Worm (Caenorhabditis elegans) whole organism, L2 larva: ENCODE measurements around the gene T12G3.2.

Source experiments
- C34F6.9 ChIP-seq: fragments of 150-350 bp; optimal IDR thresholded peaks from 2 replicates; lab custom pipeline; 2014; ENCODE audit warnings: missing biosample characterization, missing genetic modification characterization
- F13H6.1 ChIP-seq: sonication (generic microtip); optimal IDR thresholded peaks from 2 replicates; lab custom pipeline; 2016; ENCODE audit warnings: missing genetic modification characterization, missing compliant biosample characterization
- Y55F3AM.14 ChIP-seq: fragments of 200-800 bp; sonication (Bioruptor generic); optimal IDR thresholded peaks from 2 replicates; lab custom pipeline; 2018; ENCODE audit warnings: mild to moderate bottlenecking, missing genetic modification characterization, missing compliant biosample characterization
- alr-1 ChIP-seq: fragments of 150-350 bp; optimal IDR thresholded peaks from 2 replicates; lab custom pipeline; 2014; ENCODE audit warnings: missing biosample characterization, missing genetic modification characterization
- aly-2 ChIP-seq: fragments of 150-350 bp; optimal IDR thresholded peaks from 2 replicates; lab custom pipeline; 2014; ENCODE audit warnings: missing biosample characterization, missing genetic modification characterization
- ama-1 ChIP-seq: fragments of 150-350 bp; optimal IDR thresholded peaks from 2 replicates; lab custom pipeline; 2018; ENCODE audit warnings: inconsistent platforms
- blmp-1 ChIP-seq: sonication (generic microtip); optimal IDR thresholded peaks from 2 replicates; lab custom pipeline; 2017; ENCODE audit warnings: missing genetic modification characterization, mild to moderate bottlenecking, missing compliant biosample characterization, antibody characterized with exemption, moderate library complexity; ENCODE audit not compliant: insufficient read depth
- ceh-16 ChIP-seq: fragments of 150-350 bp; optimal IDR thresholded peaks from 2 replicates; lab custom pipeline; 2014; ENCODE audit warnings: missing biosample characterization, missing genetic modification characterization
- crh-2 ChIP-seq: sonication (generic microtip); optimal IDR thresholded peaks from 2 replicates; lab custom pipeline; 2017; ENCODE audit warnings: missing biosample characterization, missing genetic modification characterization
- dmd-4 ChIP-seq: sonication (generic microtip); optimal IDR thresholded peaks from 2 replicates; lab custom pipeline; 2017; ENCODE audit warnings: missing biosample characterization, missing genetic modification characterization
- egl-27 ChIP-seq: sonication (generic microtip); optimal IDR thresholded peaks from 3 replicates; lab custom pipeline; 2017; ENCODE audit warnings: missing biosample characterization, missing genetic modification reagents, missing genetic modification characterization
- elt-1 ChIP-seq: fragments of 150-350 bp; optimal IDR thresholded peaks from 2 replicates; lab custom pipeline; 2014; ENCODE audit warnings: missing biosample characterization, missing genetic modification characterization
- elt-3 ChIP-seq: sonication (generic microtip); optimal IDR thresholded peaks from 2 replicates; lab custom pipeline; 2017; ENCODE audit warnings: missing biosample characterization, missing genetic modification characterization
- fos-1 ChIP-seq: fragments of 150-350 bp; optimal IDR thresholded peaks from 2 replicates; lab custom pipeline; 2014; ENCODE audit warnings: missing biosample characterization, missing genetic modification characterization
- gmeb-1 ChIP-seq: fragments of 150-350 bp; optimal IDR thresholded peaks from 2 replicates; lab custom pipeline; 2014; ENCODE audit warnings: missing biosample characterization, missing genetic modification characterization
- lin-11 ChIP-seq: fragments of 150-350 bp; sonication (generic microtip); optimal IDR thresholded peaks from 2 replicates; lab custom pipeline; 2014; ENCODE audit warnings: missing biosample characterization, missing genetic modification characterization, inconsistent platforms, mixed read lengths
- lin-13 ChIP-seq: fragments of 150-350 bp; optimal IDR thresholded peaks from 2 replicates; lab custom pipeline; 2014; ENCODE audit warnings: missing biosample characterization, missing genetic modification reagents, missing genetic modification characterization
- lin-39 ChIP-seq: fragments of 150-350 bp; optimal IDR thresholded peaks from 2 replicates; lab custom pipeline; 2014; ENCODE audit warnings: missing biosample characterization, missing genetic modification reagents, missing genetic modification characterization
- lsy-2 ChIP-seq, 2 experiments: fragments of 150-350 bp in 1 of 2; sonication (generic microtip) in 1 of 2; optimal IDR thresholded peaks; 2 replicates each; lab custom pipeline; 2014 to 2017; ENCODE audit warnings: missing biosample characterization in 2 of 2, missing genetic modification characterization in 2 of 2
- mbf-1 ChIP-seq: sonication (generic microtip); optimal IDR thresholded peaks from 2 replicates; lab custom pipeline; 2017; ENCODE audit warnings: missing biosample characterization, missing genetic modification characterization
- mdl-1 ChIP-seq, 2 experiments: fragments of 150-350 bp in 1 of 2; sonication (generic microtip) in 1 of 2; optimal IDR thresholded peaks; 2 replicates each; lab custom pipeline; 2017; ENCODE audit warnings: missing biosample characterization in 2 of 2, missing genetic modification characterization in 2 of 2
- nhr-10 ChIP-seq: sonication (generic microtip); optimal IDR thresholded peaks from 2 replicates; lab custom pipeline; 2017; ENCODE audit warnings: missing biosample characterization, missing genetic modification characterization
- nhr-11 ChIP-seq: fragments of 150-350 bp; optimal IDR thresholded peaks from 2 replicates; lab custom pipeline; 2014; ENCODE audit warnings: missing biosample characterization, missing genetic modification characterization
- nhr-129 ChIP-seq: fragments of 150-350 bp; optimal IDR thresholded peaks from 2 replicates; lab custom pipeline; 2014; ENCODE audit warnings: missing biosample characterization, missing genetic modification characterization
- nhr-21 ChIP-seq: fragments of 150-350 bp; optimal IDR thresholded peaks from 2 replicates; lab custom pipeline; 2014; ENCODE audit warnings: missing biosample characterization, missing genetic modification characterization
- nhr-23 ChIP-seq: fragments of 150-350 bp; optimal IDR thresholded peaks from 2 replicates; lab custom pipeline; 2014; ENCODE audit warnings: missing biosample characterization, missing genetic modification reagents, missing genetic modification characterization
- nhr-237 ChIP-seq: fragments of 150-350 bp; optimal IDR thresholded peaks from 2 replicates; lab custom pipeline; 2014; ENCODE audit warnings: missing biosample characterization, missing genetic modification characterization
- nhr-25 ChIP-seq: fragments of 150-350 bp; sonication (generic microtip); optimal IDR thresholded peaks from 3 replicates; lab custom pipeline; 2014; ENCODE audit warnings: missing biosample characterization, missing genetic modification characterization
- peb-1 ChIP-seq: fragments of 150-350 bp; optimal IDR thresholded peaks from 2 replicates; lab custom pipeline; 2014; ENCODE audit warnings: missing biosample characterization, missing genetic modification characterization
- sem-4 ChIP-seq: fragments of 150-350 bp; optimal IDR thresholded peaks from 2 replicates; lab custom pipeline; 2014; ENCODE audit warnings: missing biosample characterization, missing genetic modification reagents, missing genetic modification characterization
- skn-1 ChIP-seq: sonication (generic microtip); optimal IDR thresholded peaks from 2 replicates; lab custom pipeline; 2017; ENCODE audit warnings: missing biosample characterization, missing genetic modification characterization
- sma-3 ChIP-seq: sonication (generic microtip); optimal IDR thresholded peaks from 2 replicates; lab custom pipeline; 2016; ENCODE audit warnings: missing genetic modification reagents, missing genetic modification characterization, missing compliant biosample characterization
- sma-9 ChIP-seq, 2 experiments: fragments of 150-350 bp in 1 of 2; sonication (generic microtip) in 1 of 2; optimal IDR thresholded peaks; 2 replicates each; lab custom pipeline; 2014 to 2016; ENCODE audit warnings: missing genetic modification characterization in 2 of 2, mild to moderate bottlenecking in 1 of 2, missing biosample characterization in 1 of 2, missing compliant biosample characterization in 1 of 2, missing genetic modification reagents in 1 of 2, moderate library complexity in 1 of 2
- snpc-4 ChIP-seq: fragments of 150-350 bp; optimal IDR thresholded peaks from 2 replicates; lab custom pipeline; 2014; ENCODE audit warnings: missing biosample characterization, missing genetic modification characterization
- unc-39 ChIP-seq: fragments of 150-350 bp; optimal IDR thresholded peaks from 2 replicates; lab custom pipeline; 2014; ENCODE audit warnings: missing biosample characterization, missing genetic modification characterization
- unc-55 ChIP-seq: fragments of 150-350 bp; sonication (generic microtip); optimal IDR thresholded peaks from 3 replicates; lab custom pipeline; 2014; ENCODE audit warnings: missing biosample characterization, missing genetic modification reagents, missing genetic modification characterization
- unc-62 ChIP-seq: fragments of 150-350 bp; optimal IDR thresholded peaks from 2 replicates; lab custom pipeline; 2014; ENCODE audit warnings: missing biosample characterization, missing genetic modification reagents, missing genetic modification characterization
- zag-1 ChIP-seq: fragments of 150-350 bp; optimal IDR thresholded peaks from 2 replicates; lab custom pipeline; 2014; ENCODE audit warnings: missing biosample characterization, missing genetic modification characterization
- ztf-1 ChIP-seq: fragments of 200-800 bp; sonication (Bioruptor generic); conservative IDR thresholded peaks from 2 replicates; pipeline ENCODE4 v1.3.6; 2022; ENCODE audit warnings: missing genetic modification characterization, missing compliant biosample characterization
- ztf-11 ChIP-seq: sonication (generic microtip); optimal IDR thresholded peaks from 2 replicates; lab custom pipeline; 2017; ENCODE audit warnings: missing biosample characterization, missing genetic modification characterization
- ztf-4 ChIP-seq: fragments of 150-350 bp; optimal IDR thresholded peaks from 2 replicates; lab custom pipeline; 2014; ENCODE audit warnings: missing biosample characterization, missing genetic modification characterization

The T12G3.2 gene

ce11 chrIV:12035422-12035821, 11.3 kb downstream of the T12G3.2 start:
- TF ChIP-seq lin-13 (GFP tag; lab: Kevin White, UChicago) = no peak
- TF ChIP-seq zag-1 (tag; lab: Kevin White, UChicago) = no peak
- no peak for TF ChIP-seq F13H6.1 (tag; lab: Kevin White, UChicago)
- no peak for TF ChIP-seq ztf-11 (tag; lab: Kevin White, UChicago)
- no peak for TF ChIP-seq nhr-11 (tag; lab: Kevin White, UChicago)
- no peak for TF ChIP-seq sma-9 (GFP tag; optimal IDR thresholded peaks at IDR 0.05; lab: Kevin White, UChicago)
- no peak for TF ChIP-seq sma-9 (tag; optimal IDR thresholded peaks at IDR 0.05; lab: Kevin White, UChicago)
- TF ChIP-seq ztf-1 = no peak
- no peak for TF ChIP-seq crh-2 (tag; lab: Kevin White, UChicago)
- TF ChIP-seq C34F6.9 (tag; lab: Kevin White, UChicago) = no peak
- TF ChIP-seq mbf-1 (tag; lab: Kevin White, UChicago) = no peak
- TF ChIP-seq unc-62 (GFP tag; lab: Kevin White, UChicago) = no peak
- no peak for TF ChIP-seq sma-3 (GFP tag; lab: Kevin White, UChicago)

DNA sequence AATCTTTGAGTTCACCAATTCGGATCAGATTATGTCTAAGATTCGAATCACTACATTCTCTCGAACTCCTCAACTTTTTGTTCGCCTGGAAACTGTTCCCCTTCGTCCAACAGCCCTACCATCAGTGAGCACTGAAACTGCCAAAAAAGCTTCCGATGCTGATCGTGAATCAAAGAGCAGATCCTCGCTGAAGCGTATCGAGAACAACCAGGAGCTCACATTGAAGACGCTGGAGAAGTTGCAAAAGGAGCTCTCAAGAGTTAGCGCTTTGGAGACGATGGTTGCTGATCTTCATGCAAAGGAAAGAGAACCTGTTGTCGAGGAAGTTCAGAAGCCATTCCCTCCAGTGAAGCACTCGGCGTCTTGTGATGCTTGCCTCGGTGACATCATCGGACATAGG, 12.0 kb downstream of the T12G3.2 start:
- TF ChIP-seq lin-13 (GFP tag; lab: Kevin White, UChicago) = no peak
- TF ChIP-seq ama-1 (lab: Kevin White, UChicago) = peak; percentile 26
- TF ChIP-seq lsy-2 (tag; optimal IDR thresholded peaks at IDR 0.05; lab: Kevin White, UChicago) = no peak
- no peak for TF ChIP-seq aly-2 (tag; lab: Kevin White, UChicago)
- no peak for TF ChIP-seq crh-2 (tag; lab: Kevin White, UChicago)
- TF ChIP-seq nhr-129 (tag; lab: Kevin White, UChicago) = peak; percentile 13

DNA sequence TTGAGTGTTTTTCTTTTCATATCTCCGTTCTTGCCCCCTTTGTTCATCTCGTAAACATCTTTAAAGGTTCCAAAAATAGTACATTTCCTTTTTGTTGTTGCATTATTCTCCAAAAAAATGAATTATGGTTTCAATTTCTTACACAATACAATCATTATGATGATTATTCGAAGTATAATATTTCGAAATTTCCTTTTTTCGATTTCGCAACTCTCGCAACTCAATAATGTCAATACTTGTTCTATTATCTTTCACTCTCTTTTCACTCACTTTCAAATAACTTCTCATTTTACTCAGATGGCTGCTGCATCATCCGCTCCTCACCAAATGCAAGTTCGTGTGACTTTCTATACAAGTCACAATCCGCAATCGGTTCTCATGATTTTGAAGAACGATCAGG, 12.8 kb downstream of the T12G3.2 start, which contains the start of gene sqst-1:
Gene sqst-1, plus strand, starts transcription at position 298 of the 400 bp plus-strand sequence.
- peak; percentile 43 for TF ChIP-seq ztf-4 (tag; lab: Kevin White, UChicago)
- no peak for TF ChIP-seq mdl-1 (tag; optimal IDR thresholded peaks at IDR 0.05; lab: Kevin White, UChicago)
- no peak for TF ChIP-seq unc-39
- TF ChIP-seq F13H6.1 (tag; lab: Kevin White, UChicago) = no peak
- no peak for TF ChIP-seq Y55F3AM.14 (GFP tag; lab: Kevin White, UChicago)
- TF ChIP-seq C34F6.9 (tag; lab: Kevin White, UChicago) = peak; percentile 20
- TF ChIP-seq alr-1 (tag; lab: Kevin White, UChicago) = no peak
- no peak for TF ChIP-seq sma-3 (GFP tag; lab: Kevin White, UChicago)
- TF ChIP-seq unc-55 (GFP tag; lab: Kevin White, UChicago) = no peak
- TF ChIP-seq nhr-129 (tag; lab: Kevin White, UChicago) = peak; percentile 72
- no peak for TF ChIP-seq blmp-1 (tag; lab: Kevin White, UChicago)
- TF ChIP-seq skn-1 (tag; lab: Kevin White, UChicago) = no peak
- TF ChIP-seq gmeb-1 (tag; lab: Kevin White, UChicago) = no peak
- no peak for TF ChIP-seq elt-1 (tag; lab: Kevin White, UChicago)
- no peak for TF ChIP-seq unc-62 (GFP tag; lab: Kevin White, UChicago)
- no peak for TF ChIP-seq nhr-237 (tag; lab: Kevin White, UChicago)
- no peak for TF ChIP-seq lin-39 (tag; lab: Kevin White, UChicago)
- TF ChIP-seq sma-9 (GFP tag; optimal IDR thresholded peaks at IDR 0.05; lab: Kevin White, UChicago) = no peak
- TF ChIP-seq sma-9 (tag; optimal IDR thresholded peaks at IDR 0.05; lab: Kevin White, UChicago) = no peak
- TF ChIP-seq lsy-2 (tag; optimal IDR thresholded peaks at IDR 0.05; lab: Kevin White, UChicago) = peak in 1 of 2 experiments; percentile 20
- no peak for TF ChIP-seq zag-1 (tag; lab: Kevin White, UChicago)
- TF ChIP-seq egl-27 (tag; lab: Kevin White, UChicago) = no peak
- no peak for TF ChIP-seq sem-4 (tag; lab: Kevin White, UChicago)
- TF ChIP-seq lin-13 (GFP tag; lab: Kevin White, UChicago) = no peak

ce11 chrIV:12032383-12032782, 14.4 kb downstream of the T12G3.2 start:
- TF ChIP-seq gmeb-1 (tag; lab: Kevin White, UChicago) = peak; percentile 64
- TF ChIP-seq elt-3 (tag; lab: Kevin White, UChicago) = no peak
- TF ChIP-seq sem-4 (tag; lab: Kevin White, UChicago) = peak; percentile 89
- peak; percentile 77 for TF ChIP-seq ama-1 (lab: Kevin White, UChicago)
- no peak for TF ChIP-seq elt-1 (tag; lab: Kevin White, UChicago)
- TF ChIP-seq mdl-1 (tag; optimal IDR thresholded peaks at IDR 0.05; lab: Kevin White, UChicago) = peak in 1 of 2 experiments; percentile 55
- no peak for TF ChIP-seq dmd-4 (tag; lab: Kevin White, UChicago)
- peak; percentile 54 for TF ChIP-seq lin-11
- TF ChIP-seq lsy-2 (tag; optimal IDR thresholded peaks at IDR 0.05; lab: Kevin White, UChicago) = peak; percentile 52 to 87
- TF ChIP-seq lin-13 (GFP tag; lab: Kevin White, UChicago) = peak; percentile 68
- no peak for TF ChIP-seq mbf-1 (tag; lab: Kevin White, UChicago)
- peak; percentile 68 for TF ChIP-seq unc-55 (GFP tag; lab: Kevin White, UChicago)
- peak; percentile 80 for TF ChIP-seq nhr-21 (tag; lab: Kevin White, UChicago)
- TF ChIP-seq nhr-25 (tag; lab: Kevin White, UChicago) = peak; percentile 89
- no peak for TF ChIP-seq ztf-11 (tag; lab: Kevin White, UChicago)
- peak; percentile 26 for TF ChIP-seq Y55F3AM.14 (GFP tag; lab: Kevin White, UChicago)
- TF ChIP-seq nhr-10 (tag; lab: Kevin White, UChicago) = no peak
- TF ChIP-seq C34F6.9 (tag; lab: Kevin White, UChicago) = peak; percentile 98
- TF ChIP-seq peb-1 (tag; lab: Kevin White, UChicago) = no peak
- peak; percentile 85 for TF ChIP-seq fos-1 (tag; lab: Kevin White, UChicago)
- peak; percentile 28 for TF ChIP-seq alr-1 (tag; lab: Kevin White, UChicago)
- TF ChIP-seq snpc-4 (tag; lab: Kevin White, UChicago) = no peak
- no peak for TF ChIP-seq lin-39 (tag; lab: Kevin White, UChicago)
- peak; percentile 22 for TF ChIP-seq ceh-16 (tag; lab: Kevin White, UChicago)
- TF ChIP-seq skn-1 (tag; lab: Kevin White, UChicago) = no peak
- TF ChIP-seq sma-9 (GFP tag; optimal IDR thresholded peaks at IDR 0.05; lab: Kevin White, UChicago) = peak; percentile 81
- TF ChIP-seq sma-9 (tag; optimal IDR thresholded peaks at IDR 0.05; lab: Kevin White, UChicago) = no peak
- peak; percentile 92 for TF ChIP-seq sma-3 (GFP tag; lab: Kevin White, UChicago)
- peak; percentile 81 for TF ChIP-seq ztf-4 (tag; lab: Kevin White, UChicago)
- TF ChIP-seq nhr-11 (tag; lab: Kevin White, UChicago) = no peak
- TF ChIP-seq nhr-23 (tag; lab: Kevin White, UChicago) = no peak
